Worm (Caenorhabditis elegans) whole organism, young adult: Measurements from ENCODE around the gene fbxa-158.

Source experiments
- C06A6.2 ChIP-seq: fragments of 200-800 bp; sonication (Bioruptor generic); conservative IDR thresholded peaks from 2 replicates; pipeline ENCODE4 v1.3.6; 2022; ENCODE audit warnings: missing genetic modification characterization, missing compliant biosample characterization
- F39B2.1 ChIP-seq: fragments of 200-800 bp; sonication (Bioruptor generic); IDR thresholded peaks from 2 replicates; pipeline ENCODE4 v1.3.6; 2022; ENCODE audit warnings: missing genetic modification reagents, missing genetic modification characterization, missing compliant biosample characterization
- T07F8.4 ChIP-seq: sonication (generic microtip); optimal IDR thresholded peaks from 2 replicates; lab custom pipeline; 2016; ENCODE audit warnings: mild to moderate bottlenecking, missing genetic modification characterization, moderate library complexity, missing compliant biosample characterization
- ama-1 ChIP-seq, 3 experiments: fragments of 150-350 bp in 1 of 3; sonication (generic microtip) in 2 of 3; optimal IDR thresholded peaks; 2 replicates each; lab custom pipeline; 2014 to 2018; ENCODE audit warnings: missing biosample characterization in 2 of 3, missing genetic modification characterization in 2 of 3, missing genetic modification reagents in 2 of 3
- atf-7 ChIP-seq: sonication (generic microtip); optimal IDR thresholded peaks from 2 replicates; lab custom pipeline; 2017; ENCODE audit warnings: mild to moderate bottlenecking, missing genetic modification characterization, missing compliant biosample characterization
- ceh-27 ChIP-seq: fragments of 200-800 bp; sonication (Bioruptor generic); optimal IDR thresholded peaks from 2 replicates; lab custom pipeline; 2018; ENCODE audit warnings: mild to moderate bottlenecking, missing genetic modification characterization, moderate library complexity, missing compliant biosample characterization
- ceh-91 ChIP-seq: fragments of 200-800 bp; sonication (Bioruptor generic); IDR thresholded peaks from 2 replicates; pipeline ENCODE4 v1.3.6; 2022; ENCODE audit warnings: missing genetic modification reagents, missing genetic modification characterization, missing compliant biosample characterization
- efl-1 ChIP-seq: fragments of 150-350 bp; optimal IDR thresholded peaks from 2 replicates; lab custom pipeline; 2014; ENCODE audit warnings: missing biosample characterization, missing genetic modification reagents, missing genetic modification characterization
- nhr-120 ChIP-seq: fragments of 200-800 bp; sonication (Bioruptor generic); IDR thresholded peaks from 2 replicates; pipeline ENCODE4 v1.3.6; 2022; ENCODE audit warnings: missing genetic modification characterization, missing compliant biosample characterization
- pbrm-1 ChIP-seq: fragments of 200-800 bp; sonication (Bioruptor generic); IDR thresholded peaks from 2 replicates; pipeline ENCODE4 v1.3.6; 2022; ENCODE audit warnings: missing genetic modification reagents, missing genetic modification characterization, missing compliant biosample characterization
- repo-1 ChIP-seq: sonication (generic microtip); optimal IDR thresholded peaks from 2 replicates; lab custom pipeline; 2017; ENCODE audit warnings: mild to moderate bottlenecking, missing genetic modification characterization, missing compliant biosample characterization
- sea-2 ChIP-seq: fragments of 200-800 bp; sonication (Bioruptor generic); IDR thresholded peaks from 2 replicates; pipeline ENCODE4 v1.3.6; 2022; ENCODE audit warnings: missing genetic modification characterization, missing compliant biosample characterization
- unc-62 ChIP-seq: fragments of 150-350 bp; optimal IDR thresholded peaks from 2 replicates; lab custom pipeline; 2014; ENCODE audit warnings: missing biosample characterization, missing genetic modification reagents, missing genetic modification characterization

DNA sequence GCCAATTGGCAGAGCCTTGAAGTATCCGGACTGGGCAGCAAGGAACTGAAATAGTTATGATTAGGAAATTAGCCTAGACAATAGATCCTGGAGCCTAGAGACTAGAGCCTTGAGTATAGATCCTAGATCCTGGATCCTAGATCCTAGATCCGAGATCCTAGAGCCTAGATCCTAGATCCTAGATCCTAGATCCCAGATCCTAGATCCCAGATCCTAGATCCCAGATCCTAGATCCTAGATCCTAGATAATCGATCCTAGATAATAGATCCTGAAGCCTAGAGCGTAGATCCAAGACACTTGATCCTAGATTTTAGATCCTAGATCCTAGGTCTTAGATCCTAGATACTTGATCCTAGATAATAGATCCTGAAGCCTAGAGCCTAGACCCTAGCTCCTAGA lies 16.1 kb downstream of the fbxa-158 start:
- TF ChIP-seq T07F8.4 (no peak), C06A6.2 (GFP tag; lab: Robert Waterston, UW) (no peak), sea-2 (GFP tag; lab: Robert Waterston, UW) (no peak), atf-7 (tag; lab: Kevin White, UChicago) (no peak), F39B2.1 (GFP tag; lab: Robert Waterston, UW) (no peak), unc-62 (GFP tag; lab: Kevin White, UChicago) (no peak), repo-1 (tag; lab: Kevin White, UChicago) (no peak), ceh-27 (no peak), pbrm-1 (GFP tag; lab: Robert Waterston, UW) (no peak), ceh-91 (no peak), ama-1 (optimal IDR thresholded peaks at IDR 0.05; lab: Kevin White, UChicago) (no peak), ama-1 (GFP tag; optimal IDR thresholded peaks at IDR 0.05; lab: Kevin White, UChicago) (no peak), efl-1 (GFP tag; lab: Kevin White, UChicago) (no peak), nhr-120 (GFP tag; lab: Robert Waterston, UW) (no peak)
